Worm (Caenorhabditis elegans) whole organism, L3 larva: ENCODE results near the gene flp-26.

Source experiments
- ceh-16 ChIP-seq: sonication (generic microtip); optimal IDR thresholded peaks from 2 replicates; lab custom pipeline; 2017; ENCODE audit warnings: missing biosample characterization, missing genetic modification characterization
- mdl-1 ChIP-seq: fragments of 150-350 bp; optimal IDR thresholded peaks from 2 replicates; lab custom pipeline; 2014; ENCODE audit warnings: missing biosample characterization, missing genetic modification characterization
- nfya-1 ChIP-seq: sonication (generic microtip); optimal IDR thresholded peaks from 2 replicates; lab custom pipeline; 2017; ENCODE audit warnings: missing genetic modification characterization, mild to moderate bottlenecking, missing compliant biosample characterization, antibody characterized with exemption, moderate library complexity; ENCODE audit not compliant: insufficient read depth
- nhr-11 ChIP-seq: fragments of 150-350 bp; optimal IDR thresholded peaks from 2 replicates; lab custom pipeline; 2014; ENCODE audit warnings: missing biosample characterization, missing genetic modification characterization
- nhr-23 ChIP-seq: fragments of 150-350 bp; optimal IDR thresholded peaks from 2 replicates; lab custom pipeline; 2014; ENCODE audit warnings: missing biosample characterization, missing genetic modification reagents, missing genetic modification characterization
- nhr-77 ChIP-seq: fragments of 150-350 bp; optimal IDR thresholded peaks from 2 replicates; lab custom pipeline; 2014; ENCODE audit warnings: missing biosample characterization, missing genetic modification characterization

DNA sequence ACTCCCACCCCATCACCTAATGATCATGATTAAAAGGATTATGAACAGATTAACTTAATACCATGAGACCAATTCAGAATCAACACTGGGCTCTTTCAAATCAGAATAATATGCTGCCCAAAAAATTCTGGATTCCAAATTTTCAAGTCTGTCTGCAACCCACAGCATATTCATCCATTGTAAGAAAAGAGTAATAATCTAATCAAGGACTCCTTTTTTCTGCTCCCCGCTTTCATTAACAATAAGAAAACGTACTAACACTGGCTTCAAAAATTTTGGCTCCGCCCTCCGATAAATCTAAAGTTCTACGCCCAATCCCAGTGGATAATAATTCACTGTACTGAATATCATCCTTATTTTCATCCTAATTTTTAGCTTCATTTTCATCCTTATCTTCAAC, 40.7 kb upstream of the flp-26 start:
- no peak for TF ChIP-seq nfya-1 (tag; lab: Kevin White, UChicago)
- TF ChIP-seq ceh-16 (tag; lab: Kevin White, UChicago), result no peak
- no peak for TF ChIP-seq mdl-1 (tag; lab: Kevin White, UChicago)
- TF ChIP-seq nhr-11, result no peak
- no peak for TF ChIP-seq nhr-77 (tag; lab: Kevin White, UChicago)
- no peak for TF ChIP-seq nhr-23 (tag; lab: Kevin White, UChicago)
